Worm (Caenorhabditis elegans): ENCODE data around the gene ipla-5.

DNA sequence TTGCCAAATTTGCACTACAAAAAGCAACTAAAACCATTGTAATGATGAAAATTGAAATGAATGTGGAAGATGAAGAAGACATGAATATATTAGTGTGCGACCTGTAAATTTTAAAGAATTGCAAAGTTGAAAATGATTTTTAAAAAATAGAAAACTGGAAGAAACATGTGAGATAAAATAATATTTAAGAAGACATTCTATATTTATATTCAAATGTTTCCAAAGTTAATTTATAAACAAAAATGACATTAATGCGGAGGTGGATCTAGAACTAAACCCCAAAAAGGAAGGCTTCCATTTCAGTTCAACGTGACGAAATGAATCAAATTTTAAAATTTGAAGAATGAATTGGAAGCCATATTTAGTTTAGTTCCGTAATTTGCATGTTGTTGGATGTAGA, 35.8 kb upstream of the ipla-5 start, which contains the start of gene nlp-60:
- TF ChIP-seq snpc-4 (tag; optimal IDR thresholded peaks at IDR 0.05) (no peak), blmp-1 (tag; optimal IDR thresholded peaks at IDR 0.05; ENCODE audit: insufficient read depth) (no peak), nhr-12 (tag; optimal IDR thresholded peaks at IDR 0.05) (no peak), ceh-82 (tag; optimal IDR thresholded peaks at IDR 0.05) (no peak), unc-62 (GFP tag; optimal IDR thresholded peaks at IDR 0.05) (no peak), nhr-10 (tag; optimal IDR thresholded peaks at IDR 0.05) (no peak), F13H6.1 (tag; optimal IDR thresholded peaks at IDR 0.05) (no peak)
